Fruit fly (Drosophila melanogaster) whole organism, embryonic: Measurements from ENCODE around the gene Eip63E.

ENCODE experiments used
- Adf1 ChIP-seq: fragments of 200-800 bp; sonication (Bioruptor generic); IDR thresholded peaks from 2 replicates; pipeline ENCODE4 v1.3.6; 2022; ENCODE audit warnings: missing biosample characterization, missing genetic modification characterization
- Aef1 ChIP-seq: fragments of 200-800 bp; sonication (Bioruptor generic); IDR thresholded peaks from 3 replicates; pipeline ENCODE4 v1.3.6; 2022; ENCODE audit warnings: missing biosample characterization, missing genetic modification characterization
- BEAF-32 ChIP-seq: fragments of 200-800 bp; sonication (Bioruptor generic); optimal IDR thresholded peaks from 3 replicates; lab custom pipeline; 2017; ENCODE audit warnings: missing biosample characterization, missing genetic modification characterization, mild to moderate bottlenecking, moderate library complexity, missing genetic modification reagents
- CG10274 ChIP-seq: fragments of 200-800 bp; sonication (Bioruptor generic); optimal IDR thresholded peaks from 3 replicates; lab custom pipeline; 2017; ENCODE audit warnings: missing biosample characterization, mild to moderate bottlenecking, missing genetic modification characterization
- CG12659 ChIP-seq: fragments of 200-800 bp; sonication (Bioruptor generic); optimal IDR thresholded peaks from 3 replicates; lab custom pipeline; 2017; ENCODE audit warnings: mild to moderate bottlenecking, missing biosample characterization, missing genetic modification reagents, missing genetic modification characterization
- CG12769 ChIP-seq: fragments of 200-800 bp; sonication (Bioruptor generic); optimal IDR thresholded peaks from 2 replicates; lab custom pipeline; 2019; ENCODE audit warnings: missing biosample characterization, mild to moderate bottlenecking, missing genetic modification characterization, moderate library complexity
- CG13775 ChIP-seq: fragments of 200-800 bp; sonication (Bioruptor generic); optimal IDR thresholded peaks from 3 replicates; lab custom pipeline; 2017; ENCODE audit warnings: missing biosample characterization, mild to moderate bottlenecking, missing genetic modification characterization
- CG14710 ChIP-seq: fragments of 200-800 bp; sonication (Bioruptor generic); optimal IDR thresholded peaks from 3 replicates; lab custom pipeline; 2019; ENCODE audit warnings: missing biosample characterization, mild to moderate bottlenecking, missing genetic modification characterization, moderate library complexity
- CG14860 ChIP-seq: fragments of 200-800 bp; sonication (Bioruptor generic); IDR thresholded peaks from 3 replicates; pipeline ENCODE4 v1.3.6; 2022; ENCODE audit warnings: missing biosample characterization, missing genetic modification characterization; ENCODE audit not compliant: partially characterized antibody
- CG15269 ChIP-seq: fragments of 200-800 bp; sonication (Bioruptor generic); optimal IDR thresholded peaks from 2 replicates; lab custom pipeline; 2018; ENCODE audit warnings: missing biosample characterization, mild to moderate bottlenecking, missing genetic modification characterization, moderate library complexity
- CG15514 ChIP-seq: fragments of 200-800 bp; sonication (Bioruptor generic); optimal IDR thresholded peaks from 3 replicates; lab custom pipeline; 2017; ENCODE audit warnings: missing biosample characterization, missing genetic modification characterization, mild to moderate bottlenecking, moderate library complexity, missing genetic modification reagents
- CG15601 ChIP-seq: fragments of 200-800 bp; sonication (Bioruptor generic); optimal IDR thresholded peaks from 3 replicates; lab custom pipeline; 2019; ENCODE audit warnings: missing biosample characterization, mild to moderate bottlenecking, missing genetic modification characterization, moderate library complexity
- CG16815 ChIP-seq: fragments of 200-800 bp; sonication (Bioruptor generic); optimal IDR thresholded peaks from 3 replicates; lab custom pipeline; 2017; ENCODE audit warnings: missing biosample characterization, mild to moderate bottlenecking, missing genetic modification characterization
- CG17361 ChIP-seq: fragments of 200-800 bp; sonication (Bioruptor generic); IDR thresholded peaks from 3 replicates; pipeline ENCODE4 v1.3.6; 2022; ENCODE audit warnings: missing biosample characterization, missing genetic modification characterization
- CG17385 ChIP-seq: fragments of 200-800 bp; sonication (Bioruptor generic); optimal IDR thresholded peaks from 3 replicates; lab custom pipeline; 2018; ENCODE audit warnings: missing biosample characterization, mild to moderate bottlenecking, missing genetic modification characterization
- CG2712 ChIP-seq: fragments of 200-800 bp; optimal IDR thresholded peaks from 3 replicates; lab custom pipeline; 2019; ENCODE audit warnings: missing biosample characterization, mild to moderate bottlenecking, missing genetic modification characterization, moderate library complexity
- CG2875 ChIP-seq: fragments of 200-800 bp; sonication (Bioruptor generic); optimal IDR thresholded peaks from 2 replicates; lab custom pipeline; 2017; ENCODE audit warnings: missing biosample characterization, mild to moderate bottlenecking, missing genetic modification characterization, missing genetic modification reagents
- CG32532 ChIP-seq: fragments of 200-800 bp; sonication (Bioruptor generic); IDR thresholded peaks from 2 replicates; pipeline ENCODE4 v1.3.6; 2022; ENCODE audit warnings: missing biosample characterization, missing genetic modification characterization
- CG3281 ChIP-seq: fragments of 200-800 bp; sonication (Bioruptor generic); optimal IDR thresholded peaks from 3 replicates; lab custom pipeline; 2017; ENCODE audit warnings: missing biosample characterization, mild to moderate bottlenecking, missing genetic modification characterization
- CG6791 ChIP-seq: fragments of 200-800 bp; sonication (Bioruptor generic); IDR thresholded peaks from 3 replicates; pipeline ENCODE4 v1.3.6; 2022; ENCODE audit warnings: missing biosample characterization, missing genetic modification characterization; ENCODE audit not compliant: partially characterized antibody
- CG7357 ChIP-seq: fragments of 200-800 bp; sonication (Bioruptor generic); IDR thresholded peaks from 3 replicates; pipeline ENCODE4 v1.3.6; 2022; ENCODE audit warnings: missing biosample characterization, missing genetic modification characterization
- CG9727 ChIP-seq: fragments of 200-800 bp; sonication (Bioruptor generic); optimal IDR thresholded peaks from 3 replicates; lab custom pipeline; 2017; ENCODE audit warnings: missing biosample characterization, mild to moderate bottlenecking, missing genetic modification characterization
- CG9817 ChIP-seq: fragments of 200-800 bp; sonication (Bioruptor generic); optimal IDR thresholded peaks from 2 replicates; lab custom pipeline; 2018; ENCODE audit warnings: missing biosample characterization, mild to moderate bottlenecking, missing genetic modification characterization, moderate library complexity
- Chrac-16 ChIP-seq: fragments of 200-800 bp; sonication (Bioruptor generic); optimal IDR thresholded peaks from 3 replicates; lab custom pipeline; 2016; ENCODE audit warnings: missing biosample characterization, missing genetic modification characterization
- CrebB ChIP-seq: fragments of 200-800 bp; sonication (Bioruptor generic); optimal IDR thresholded peaks from 3 replicates; lab custom pipeline; 2018; ENCODE audit warnings: missing biosample characterization, mild to moderate bottlenecking, missing genetic modification characterization
- Dip2 ChIP-seq: fragments of 200-800 bp; sonication (Bioruptor generic); IDR thresholded peaks from 2 replicates; pipeline ENCODE4 v1.3.6; 2022; ENCODE audit warnings: missing biosample characterization, missing genetic modification characterization
- Dll ChIP-seq: fragments of 200-800 bp; sonication (Bioruptor generic); IDR thresholded peaks from 4 replicates; pipeline ENCODE4 v1.3.6; 2022; ENCODE audit warnings: missing biosample characterization, missing genetic modification characterization; ENCODE audit not compliant: partially characterized antibody
- Elba2 ChIP-seq: fragments of 200-800 bp; sonication (Bioruptor generic); optimal IDR thresholded peaks from 3 replicates; lab custom pipeline; 2016; ENCODE audit warnings: missing biosample characterization, missing genetic modification characterization
- Hmx ChIP-seq: fragments of 200-800 bp; sonication (Bioruptor generic); optimal IDR thresholded peaks from 2 replicates; lab custom pipeline; 2016; ENCODE audit warnings: missing biosample characterization, missing genetic modification characterization
- Lhr ChIP-seq: fragments of 200-800 bp; sonication (Bioruptor generic); optimal IDR thresholded peaks from 3 replicates; lab custom pipeline; 2017; ENCODE audit warnings: mild to moderate bottlenecking, missing biosample characterization, missing genetic modification reagents, missing genetic modification characterization
- Meics ChIP-seq: fragments of 200-800 bp; sonication (Bioruptor generic); optimal IDR thresholded peaks from 2 replicates; lab custom pipeline; 2017; ENCODE audit warnings: missing biosample characterization, mild to moderate bottlenecking, missing genetic modification characterization
- Nf-YA ChIP-seq: fragments of 200-800 bp; sonication (Bioruptor generic); IDR thresholded peaks from 2 replicates; pipeline ENCODE4 v1.3.6; 2022; ENCODE audit warnings: missing biosample characterization, missing genetic modification characterization
- Rx ChIP-seq: fragments of 200-800 bp; sonication (Bioruptor generic); IDR thresholded peaks from 2 replicates; pipeline ENCODE4 v1.3.6; 2022; ENCODE audit warnings: missing biosample characterization, missing genetic modification characterization
- Sox100B ChIP-seq: fragments of 200-800 bp; sonication (Bioruptor generic); optimal IDR thresholded peaks from 3 replicates; lab custom pipeline; 2018; ENCODE audit warnings: missing biosample characterization, mild to moderate bottlenecking, missing genetic modification characterization
- Sox102F ChIP-seq: fragments of 200-800 bp; sonication (Bioruptor generic); optimal IDR thresholded peaks from 2 replicates; lab custom pipeline; 2018; ENCODE audit warnings: missing biosample characterization, mild to moderate bottlenecking, missing genetic modification characterization, moderate library complexity
- amos ChIP-seq: fragments of 200-800 bp; sonication (Bioruptor generic); IDR thresholded peaks from 2 replicates; pipeline ENCODE4 v1.3.6; 2022; ENCODE audit warnings: missing biosample characterization, missing genetic modification characterization; ENCODE audit not compliant: partially characterized antibody
- disco-r ChIP-seq: fragments of 200-800 bp; sonication (Bioruptor generic); optimal IDR thresholded peaks from 2 replicates; lab custom pipeline; 2016; ENCODE audit warnings: missing biosample characterization, missing genetic modification characterization
- dpn ChIP-seq, 2 experiments: fragments of 200-800 bp; sonication (Bioruptor generic); optimal IDR thresholded peaks; 3 replicates each; lab custom pipeline; 2016; ENCODE audit warnings: missing biosample characterization in 2 of 2, missing genetic modification characterization in 2 of 2
- nerfin-1 ChIP-seq: fragments of 200-800 bp; sonication (Bioruptor generic); optimal IDR thresholded peaks from 3 replicates; lab custom pipeline; 2019; ENCODE audit warnings: missing biosample characterization, mild to moderate bottlenecking, missing genetic modification characterization, moderate library complexity
- nerfin-2 ChIP-seq: fragments of 200-800 bp; sonication (Bioruptor generic); IDR thresholded peaks from 2 replicates; pipeline ENCODE4 v1.3.6; 2022; ENCODE audit warnings: missing biosample characterization, missing genetic modification characterization; ENCODE audit not compliant: partially characterized antibody
- nmo ChIP-seq: fragments of 200-800 bp; sonication (Bioruptor generic); optimal IDR thresholded peaks from 2 replicates; lab custom pipeline; 2018; ENCODE audit warnings: missing biosample characterization, mild to moderate bottlenecking, missing genetic modification characterization, moderate library complexity
- pzg ChIP-seq: fragments of 200-800 bp; sonication (Bioruptor generic); optimal IDR thresholded peaks from 3 replicates; lab custom pipeline; 2018; ENCODE audit warnings: missing biosample characterization, mild to moderate bottlenecking, missing genetic modification characterization, moderate library complexity
- ranshi ChIP-seq: fragments of 200-800 bp; sonication (Bioruptor generic); IDR thresholded peaks from 2 replicates; pipeline ENCODE4 v1.3.6; 2022; ENCODE audit warnings: missing biosample characterization, missing genetic modification characterization
- run ChIP-seq: fragments of 200-800 bp; sonication (Bioruptor generic); optimal IDR thresholded peaks from 3 replicates; lab custom pipeline; 2018; ENCODE audit warnings: missing biosample characterization, mild to moderate bottlenecking, missing genetic modification characterization
- seq ChIP-seq: fragments of 200-800 bp; sonication (Bioruptor generic); IDR thresholded peaks from 2 replicates; pipeline ENCODE4 v1.3.6; 2022; ENCODE audit warnings: missing biosample characterization, missing genetic modification characterization
- slp2 ChIP-seq: fragments of 200-800 bp; sonication (Bioruptor generic); optimal IDR thresholded peaks from 2 replicates; lab custom pipeline; 2016; ENCODE audit warnings: missing biosample characterization, missing genetic modification characterization
- vvl ChIP-seq: fragments of 200-800 bp; sonication (Bioruptor generic); IDR thresholded peaks from 2 replicates; pipeline ENCODE4 v1.3.6; 2022; ENCODE audit warnings: missing biosample characterization, missing genetic modification characterization

The Eip63E gene

dm6 chr3L:3515280-3516020 lies at the start of gene Eip63E (continued):
- TF ChIP-seq CG9727 (GFP tag; lab: Kevin White, UChicago) = peak; percentile 4
- peak; percentile 79 for TF ChIP-seq pzg (GFP tag; lab: Kevin White, UChicago)
- TF ChIP-seq run (tag; lab: Kevin White, UChicago) = peak; percentile 20
- no peak for TF ChIP-seq CG9817 (tag; lab: Kevin White, UChicago)
- TF ChIP-seq CG17361 = peak; percentile 50; the same call in 2 of the 3 replicates
- peak; percentile 50 for TF ChIP-seq nerfin-1 (tag; lab: Kevin White, UChicago)
- TF ChIP-seq Sox102F = no peak
- peak; percentile 28 for TF ChIP-seq BEAF-32 (GFP tag; lab: Kevin White, UChicago)
- TF ChIP-seq CG16815 (GFP tag; lab: Kevin White, UChicago) = no peak
- no peak for TF ChIP-seq Sox100B (GFP tag; lab: Kevin White, UChicago)
- TF ChIP-seq dpn (GFP tag; optimal IDR thresholded peaks at IDR 0.05; lab: Kevin White, UChicago) = no peak
- peak; percentile 44; the same call in 2 of the 3 replicates for TF ChIP-seq CG6791
- no peak for TF ChIP-seq CG13775
- peak; percentile 6 for TF ChIP-seq CG12769 (tag; lab: Kevin White, UChicago)
- peak; percentile 12 for TF ChIP-seq CG17385 (GFP tag; lab: Kevin White, UChicago)
- no peak for TF ChIP-seq Hmx (GFP tag; lab: Kevin White, UChicago)
- TF ChIP-seq vvl = 0 out of 2 replicates have a peak, but pooled peaks have one; percentile 46
- TF ChIP-seq Nf-YA = no peak
- no peak for TF ChIP-seq Dip2 (GFP tag; lab: Robert Waterston, UW)
- TF ChIP-seq Lhr (GFP tag; lab: Kevin White, UChicago) = peak; percentile 71
- TF ChIP-seq CG3281 (GFP tag; lab: Kevin White, UChicago) = no peak
- TF ChIP-seq ranshi (GFP tag; lab: Robert Waterston, UW) = peak; percentile 11; the same call in 1 of the 2 replicates
- TF ChIP-seq nmo (GFP tag; lab: Kevin White, UChicago) = peak; percentile 43
- TF ChIP-seq CG2712 = peak; percentile 35
- peak; percentile 20; the same call in 1 of the 2 replicates for TF ChIP-seq nerfin-2
- TF ChIP-seq CG14710 (tag; lab: Kevin White, UChicago) = peak; percentile 55
- TF ChIP-seq slp2 (GFP tag; lab: Kevin White, UChicago) = no peak
- peak; percentile 17 for TF ChIP-seq Meics (GFP tag; lab: Kevin White, UChicago)
- TF ChIP-seq CG15269 = no peak
- no peak for TF ChIP-seq Rx (GFP tag; lab: Robert Waterston, UW)
- no peak for TF ChIP-seq Chrac-16
- TF ChIP-seq CG12659 = peak; percentile 76
- TF ChIP-seq amos (GFP tag; lab: Robert Waterston, UW) = peak; percentile 45; the same call in 1 of the 2 replicates
- peak; percentile 0 for TF ChIP-seq CG15601 (tag; lab: Kevin White, UChicago)
- TF ChIP-seq Adf1 (GFP tag; lab: Robert Waterston, UW) = peak; percentile 61
- no peak for TF ChIP-seq CG10274 (GFP tag; lab: Kevin White, UChicago)
- TF ChIP-seq CG14860 (GFP tag; lab: Robert Waterston, UW) = 0 out of 3 replicates have a peak, but pooled peaks have one; percentile 33
- TF ChIP-seq CG32532 = peak; percentile 40
- peak; percentile 1 for TF ChIP-seq CrebB (tag; lab: Kevin White, UChicago)
- TF ChIP-seq Dll (GFP tag; lab: Robert Waterston, UW) = peak; percentile 53; the same call in 2 of the 4 replicates
- no peak for TF ChIP-seq CG2875 (GFP tag; lab: Kevin White, UChicago)
- peak; percentile 11 for TF ChIP-seq Elba2 (GFP tag; lab: Kevin White, UChicago)
- peak; percentile 59 for TF ChIP-seq CG15514 (GFP tag; lab: Kevin White, UChicago)
- TF ChIP-seq CG7357 (GFP tag; lab: Robert Waterston, UW) = no peak
- no peak for TF ChIP-seq disco-r (GFP tag; lab: Kevin White, UChicago)
- peak; percentile 38; the same call in 1 of the 3 replicates for TF ChIP-seq Aef1 (GFP tag; lab: Robert Waterston, UW)
- no peak for TF ChIP-seq seq (GFP tag; lab: Robert Waterston, UW)
